Worm (Caenorhabditis elegans) whole organism, mixed stage, embryonic: ENCODE data around the gene T05H4.4.

Source experiments
- ceh-43 ChIP-seq: fragments of 200-800 bp; sonication (Bioruptor generic); optimal IDR thresholded peaks from 2 replicates; lab custom pipeline; 2018; ENCODE audit warnings: mild to moderate bottlenecking, missing genetic modification characterization, moderate library complexity, missing compliant biosample characterization
- elt-1 ChIP-seq: sonication (generic microtip); optimal IDR thresholded peaks from 2 replicates; lab custom pipeline; 2017; ENCODE audit warnings: missing genetic modification characterization, mild to moderate bottlenecking, missing compliant biosample characterization, antibody characterized with exemption, moderate library complexity, borderline replicate concordance; ENCODE audit not compliant: insufficient read depth
- mep-1 ChIP-seq: fragments of 150-350 bp; optimal IDR thresholded peaks from 2 replicates; lab custom pipeline; 2017; ENCODE audit warnings: missing biosample characterization, missing genetic modification reagents, missing genetic modification characterization, inconsistent platforms
- nhr-237 ChIP-seq: fragments of 150-350 bp; optimal IDR thresholded peaks from 2 replicates; lab custom pipeline; 2014; ENCODE audit warnings: missing biosample characterization, missing genetic modification characterization
- pha-4 ChIP-seq: fragments of 150-350 bp; optimal IDR thresholded peaks from 2 replicates; lab custom pipeline; 2018; ENCODE audit warnings: missing biosample characterization, missing genetic modification reagents, missing genetic modification characterization
- snpc-4 ChIP-seq: fragments of 150-350 bp; optimal IDR thresholded peaks from 2 replicates; lab custom pipeline; 2014; ENCODE audit warnings: missing biosample characterization, missing genetic modification characterization
- tbx-8 ChIP-seq: fragments of 200-800 bp; sonication (Bioruptor generic); optimal IDR thresholded peaks from 2 replicates; lab custom pipeline; 2018; ENCODE audit warnings: mild to moderate bottlenecking, missing genetic modification characterization, moderate library complexity, missing compliant biosample characterization
- unc-62 ChIP-seq: fragments of 150-350 bp; optimal IDR thresholded peaks from 2 replicates; lab custom pipeline; 2014; ENCODE audit warnings: missing biosample characterization, missing genetic modification reagents, missing genetic modification characterization
- ztf-11 ChIP-seq: fragments of 150-350 bp; optimal IDR thresholded peaks from 2 replicates; lab custom pipeline; 2014; ENCODE audit warnings: missing biosample characterization, missing genetic modification characterization

- TF ChIP-seq unc-62 (GFP tag; lab: Kevin White, UChicago) (no peak), elt-1 (tag; lab: Kevin White, UChicago) (no peak), pha-4 (no peak), ztf-11 (tag; lab: Kevin White, UChicago) (no peak), mep-1 (no peak), nhr-237 (no peak), snpc-4 (tag; lab: Kevin White, UChicago) (no peak), tbx-8 (no peak), ceh-43 (GFP tag; lab: Kevin White, UChicago) (no peak)
Measured at ce11 chrV:6408733-6409227, 29.9 kb upstream of the T05H4.4 start, which contains the start of gene bcf-1.
